Worm (Caenorhabditis elegans) whole organism, mixed stage, embryonic: ENCODE measurements around the gene T28D9.16.

Source experiments
- blmp-1 ChIP-seq: fragments of 150-350 bp; optimal IDR thresholded peaks from 2 replicates; lab custom pipeline; 2014; ENCODE audit warnings: missing biosample characterization, missing genetic modification characterization
- elt-3 ChIP-seq: fragments of 150-350 bp; optimal IDR thresholded peaks from 2 replicates; lab custom pipeline; 2014; ENCODE audit warnings: missing biosample characterization, missing genetic modification characterization
- lin-13 ChIP-seq: fragments of 150-350 bp; optimal IDR thresholded peaks from 2 replicates; lab custom pipeline; 2014; ENCODE audit warnings: missing biosample characterization, missing genetic modification characterization
- lin-32 ChIP-seq: fragments of 200-800 bp; sonication (Bioruptor generic); optimal IDR thresholded peaks from 2 replicates; lab custom pipeline; 2018; ENCODE audit warnings: mild to moderate bottlenecking, missing genetic modification characterization, missing compliant biosample characterization
- lsy-2 ChIP-seq: fragments of 150-350 bp; optimal IDR thresholded peaks from 2 replicates; lab custom pipeline; 2014; ENCODE audit warnings: missing biosample characterization, missing genetic modification characterization
- nhr-12 ChIP-seq: fragments of 150-350 bp; optimal IDR thresholded peaks from 2 replicates; lab custom pipeline; 2014; ENCODE audit warnings: missing biosample characterization, missing genetic modification characterization
- nhr-237 ChIP-seq: fragments of 150-350 bp; optimal IDR thresholded peaks from 2 replicates; lab custom pipeline; 2014; ENCODE audit warnings: missing biosample characterization, missing genetic modification characterization
- nhr-28 ChIP-seq: fragments of 150-350 bp; optimal IDR thresholded peaks from 2 replicates; lab custom pipeline; 2014; ENCODE audit warnings: missing biosample characterization, missing genetic modification characterization
- pha-4 ChIP-seq: fragments of 150-350 bp; optimal IDR thresholded peaks from 2 replicates; lab custom pipeline; 2018; ENCODE audit warnings: missing biosample characterization, missing genetic modification reagents, missing genetic modification characterization
- snpc-4 ChIP-seq: fragments of 150-350 bp; optimal IDR thresholded peaks from 2 replicates; lab custom pipeline; 2014; ENCODE audit warnings: missing biosample characterization, missing genetic modification characterization
- tbx-8 ChIP-seq: fragments of 200-800 bp; sonication (Bioruptor generic); optimal IDR thresholded peaks from 2 replicates; lab custom pipeline; 2018; ENCODE audit warnings: mild to moderate bottlenecking, missing genetic modification characterization, moderate library complexity, missing compliant biosample characterization
- unc-62 ChIP-seq: fragments of 150-350 bp; optimal IDR thresholded peaks from 2 replicates; lab custom pipeline; 2014; ENCODE audit warnings: missing biosample characterization, missing genetic modification reagents, missing genetic modification characterization
- zip-8 ChIP-seq: fragments of 150-350 bp; optimal IDR thresholded peaks from 2 replicates; lab custom pipeline; 2014; ENCODE audit warnings: missing biosample characterization, missing genetic modification characterization
- ztf-11 ChIP-seq: fragments of 150-350 bp; optimal IDR thresholded peaks from 2 replicates; lab custom pipeline; 2014; ENCODE audit warnings: missing biosample characterization, missing genetic modification characterization

- TF ChIP-seq nhr-12 (tag; lab: Kevin White, UChicago) (no peak), unc-62 (GFP tag; lab: Kevin White, UChicago) (no peak), ztf-11 (tag; lab: Kevin White, UChicago) (peak; percentile 29), lsy-2 (no peak), elt-3 (tag; lab: Kevin White, UChicago) (no peak), snpc-4 (no peak), nhr-237 (no peak), lin-13 (tag; lab: Kevin White, UChicago) (no peak), blmp-1 (no peak), nhr-28 (tag; lab: Kevin White, UChicago) (no peak), tbx-8 (GFP tag; lab: Kevin White, UChicago) (no peak), zip-8 (tag; lab: Kevin White, UChicago) (no peak), lin-32 (GFP tag; lab: Kevin White, UChicago) (peak; percentile 31), pha-4 (tag; lab: Kevin White, UChicago) (no peak)
Measured at ce11 chrII:6491817-6492452, 16.4 kb downstream of the T28D9.16 start, which contains the start of the genes T28D9.11 and T28D9.1.
